Fruit fly (Drosophila melanogaster) whole organism, embryonic: ENCODE measurements around the gene Snx1.
A peak's percentile ranks its signal among the peaks of the same experiment; 100 is the strongest.

Source experiments
- Abd-B ChIP-seq: fragments of 200-800 bp; sonication (Bioruptor generic); optimal IDR thresholded peaks from 2 replicates; lab custom pipeline; 2018; ENCODE audit warnings: missing biosample characterization, mild to moderate bottlenecking, missing genetic modification characterization, moderate library complexity
- Bgb ChIP-seq: fragments of 200-800 bp; sonication (Bioruptor generic); IDR thresholded peaks from 2 replicates; pipeline ENCODE4 v1.3.6; 2022; ENCODE audit warnings: missing biosample characterization, missing genetic modification characterization; ENCODE audit not compliant: partially characterized antibody
- CG12299 ChIP-seq: fragments of 200-800 bp; sonication (Bioruptor generic); optimal IDR thresholded peaks from 2 replicates; lab custom pipeline; 2018; ENCODE audit warnings: missing biosample characterization, mild to moderate bottlenecking, missing genetic modification characterization
- CG17186 ChIP-seq: fragments of 200-800 bp; sonication (Bioruptor generic); optimal IDR thresholded peaks from 3 replicates; lab custom pipeline; 2017; ENCODE audit warnings: missing biosample characterization, missing genetic modification reagents, missing genetic modification characterization
- CG3995 ChIP-seq: fragments of 200-800 bp; sonication (Bioruptor generic); optimal IDR thresholded peaks from 3 replicates; lab custom pipeline; 2016; ENCODE audit warnings: missing biosample characterization, missing genetic modification characterization
- CG4360 ChIP-seq: fragments of 200-800 bp; sonication (Bioruptor generic); IDR thresholded peaks from 2 replicates; pipeline ENCODE4 v1.3.6; 2022; ENCODE audit warnings: missing biosample characterization, missing genetic modification characterization
- CG6254 ChIP-seq: fragments of 200-800 bp; sonication (Bioruptor generic); optimal IDR thresholded peaks from 3 replicates; lab custom pipeline; 2017; ENCODE audit warnings: mild to moderate bottlenecking, missing biosample characterization, missing genetic modification reagents, missing genetic modification characterization
- CG6765 ChIP-seq: fragments of 200-800 bp; sonication (Bioruptor generic); optimal IDR thresholded peaks from 3 replicates; lab custom pipeline; 2017; ENCODE audit warnings: missing biosample characterization, mild to moderate bottlenecking, missing genetic modification characterization
- CG7372 ChIP-seq: fragments of 200-800 bp; sonication (Bioruptor generic); IDR thresholded peaks from 2 replicates; pipeline ENCODE4 v1.3.6; 2022; ENCODE audit warnings: missing biosample characterization, missing genetic modification characterization
- CG8290 ChIP-seq, 3 experiments: fragments of 200-800 bp; sonication (Bioruptor generic); optimal IDR thresholded peaks; 2 replicates each; lab custom pipeline; 2016 to 2019; ENCODE audit warnings: missing biosample characterization in 3 of 3, missing genetic modification characterization in 3 of 3, mild to moderate bottlenecking in 2 of 3, moderate library complexity in 1 of 3
- CG8388 ChIP-seq: fragments of 200-800 bp; sonication (Bioruptor generic); optimal IDR thresholded peaks from 2 replicates; lab custom pipeline; 2019; ENCODE audit warnings: missing biosample characterization, mild to moderate bottlenecking, missing genetic modification characterization, moderate library complexity
- CG9609 ChIP-seq: fragments of 200-800 bp; sonication (Bioruptor generic); optimal IDR thresholded peaks from 3 replicates; lab custom pipeline; 2016; ENCODE audit warnings: missing biosample characterization, missing genetic modification characterization
- CkIIα-i1 ChIP-seq: fragments of 200-800 bp; sonication (Bioruptor generic); IDR thresholded peaks from 2 replicates; pipeline ENCODE4 v1.3.6; 2022; ENCODE audit warnings: missing biosample characterization, missing genetic modification characterization
- H15 ChIP-seq: fragments of 200-800 bp; sonication (Bioruptor generic); IDR thresholded peaks from 3 replicates; pipeline ENCODE4 v1.3.6; 2022; ENCODE audit warnings: missing biosample characterization, missing genetic modification characterization
- Hr3 ChIP-seq: fragments of 200-800 bp; sonication (Bioruptor generic); optimal IDR thresholded peaks from 3 replicates; lab custom pipeline; 2016; ENCODE audit warnings: missing biosample characterization, missing genetic modification characterization
- Hr51 ChIP-seq, 2 experiments: fragments of 200-800 bp; sonication (Bioruptor generic); optimal IDR thresholded peaks; 2 replicates in 1 of 2; 3 replicates in 1 of 2; lab custom pipeline; 2016 to 2018; ENCODE audit warnings: missing biosample characterization in 2 of 2, missing genetic modification characterization in 2 of 2, mild to moderate bottlenecking in 1 of 2, moderate library complexity in 1 of 2
- Lpt ChIP-seq: fragments of >200 bp; optimal IDR thresholded peaks from 2 replicates; lab custom pipeline; 2018; ENCODE audit warnings: missing biosample characterization, missing genetic modification characterization
- MESR4 ChIP-seq: fragments of 200-800 bp; sonication (Bioruptor generic); optimal IDR thresholded peaks from 2 replicates; lab custom pipeline; 2018; ENCODE audit warnings: missing biosample characterization, mild to moderate bottlenecking, missing genetic modification characterization, moderate library complexity
- MTF-1 ChIP-seq: fragments of 200-800 bp; sonication (Bioruptor generic); optimal IDR thresholded peaks from 2 replicates; lab custom pipeline; 2018; ENCODE audit warnings: missing biosample characterization, mild to moderate bottlenecking, missing genetic modification characterization, borderline replicate concordance
- Mad ChIP-seq: fragments of 200-800 bp; sonication (Bioruptor generic); optimal IDR thresholded peaks from 2 replicates; lab custom pipeline; 2016; ENCODE audit warnings: missing biosample characterization, missing genetic modification characterization
- Nf-YB ChIP-seq: fragments of 200-800 bp; sonication (Bioruptor generic); optimal IDR thresholded peaks from 3 replicates; lab custom pipeline; 2019; ENCODE audit warnings: missing biosample characterization, mild to moderate bottlenecking, missing genetic modification characterization, moderate library complexity
- NfI ChIP-seq: fragments of 200-800 bp; sonication (Bioruptor generic); optimal IDR thresholded peaks from 3 replicates; lab custom pipeline; 2018; ENCODE audit warnings: missing biosample characterization, mild to moderate bottlenecking, missing genetic modification characterization, moderate library complexity
- Sox102F ChIP-seq: fragments of 200-800 bp; sonication (Bioruptor generic); optimal IDR thresholded peaks from 2 replicates; lab custom pipeline; 2018; ENCODE audit warnings: missing biosample characterization, mild to moderate bottlenecking, missing genetic modification characterization, moderate library complexity
- ap ChIP-seq: fragments of 200-800 bp; sonication (Bioruptor generic); IDR thresholded peaks from 2 replicates; pipeline ENCODE4 v1.3.6; 2022; ENCODE audit warnings: missing biosample characterization, missing genetic modification characterization
- cas ChIP-seq: fragments of 200-800 bp; sonication (Bioruptor generic); IDR thresholded peaks from 2 replicates; pipeline ENCODE4 v1.3.6; 2022; ENCODE audit warnings: missing biosample characterization, missing genetic modification characterization
- cg ChIP-seq: fragments of 200-800 bp; sonication (Bioruptor generic); optimal IDR thresholded peaks from 3 replicates; lab custom pipeline; 2019; ENCODE audit warnings: missing biosample characterization, mild to moderate bottlenecking, missing genetic modification characterization, moderate library complexity
- ci ChIP-seq: fragments of 200-800 bp; sonication (Bioruptor generic); IDR thresholded peaks from 3 replicates; pipeline ENCODE4 v1.3.6; 2022; ENCODE audit warnings: missing biosample characterization, missing genetic modification characterization
- dmrt99B ChIP-seq: fragments of 200-800 bp; sonication (Bioruptor generic); optimal IDR thresholded peaks from 2 replicates; lab custom pipeline; 2018; ENCODE audit warnings: missing biosample characterization, mild to moderate bottlenecking, missing genetic modification characterization, moderate library complexity
- dysf ChIP-seq: fragments of 200-800 bp; sonication (Bioruptor generic); IDR thresholded peaks from 3 replicates; pipeline ENCODE4 v1.3.6; 2022; ENCODE audit warnings: missing biosample characterization, missing genetic modification characterization
- fru ChIP-seq: fragments of >200 bp; optimal IDR thresholded peaks from 2 replicates; lab custom pipeline; 2017
- gce ChIP-seq: fragments of 200-800 bp; sonication (Bioruptor generic); IDR thresholded peaks from 3 replicates; pipeline ENCODE4 v1.3.6; 2022; ENCODE audit warnings: missing biosample characterization, missing genetic modification characterization
- ind ChIP-seq: fragments of 200-800 bp; sonication (Bioruptor generic); optimal IDR thresholded peaks from 3 replicates; lab custom pipeline; 2016; ENCODE audit warnings: missing biosample characterization, missing genetic modification characterization
- kah ChIP-seq: fragments of 200-800 bp; sonication (Bioruptor generic); optimal IDR thresholded peaks from 2 replicates; lab custom pipeline; 2018; ENCODE audit warnings: missing biosample characterization, mild to moderate bottlenecking, missing genetic modification characterization
- lola ChIP-seq, 3 experiments: fragments of >200 bp in 2 of 3; fragments of 200-800 bp in 1 of 3; sonication (Bioruptor generic) in 1 of 3; optimal IDR thresholded peaks; 2 replicates each; lab custom pipeline; 2017 to 2019; ENCODE audit warnings: missing biosample characterization in 3 of 3, missing genetic modification characterization in 3 of 3, mild to moderate bottlenecking in 1 of 3, moderate library complexity in 1 of 3
- mam ChIP-seq: fragments of 200-800 bp; sonication (Bioruptor generic); optimal IDR thresholded peaks from 3 replicates; lab custom pipeline; 2016; ENCODE audit warnings: missing biosample characterization, missing genetic modification characterization
- peb ChIP-seq: fragments of 200-800 bp; sonication (Bioruptor generic); IDR thresholded peaks from 2 replicates; pipeline ENCODE4 v1.3.6; 2022; ENCODE audit warnings: missing biosample characterization, missing genetic modification characterization
- pros ChIP-seq: fragments of 200-800 bp; sonication (Bioruptor generic); optimal IDR thresholded peaks from 3 replicates; lab custom pipeline; 2019; ENCODE audit warnings: missing biosample characterization, mild to moderate bottlenecking, missing genetic modification characterization, moderate library complexity
- sc ChIP-seq, 3 experiments: fragments of >200 bp in 2 of 3; fragments of 200-800 bp in 1 of 3; sonication (Bioruptor generic) in 1 of 3; optimal IDR thresholded peaks; 2 replicates in 2 of 3; 3 replicates in 1 of 3; lab custom pipeline; 2017; ENCODE audit warnings: mild to moderate bottlenecking in 1 of 3, missing biosample characterization in 1 of 3, missing genetic modification characterization in 1 of 3, missing genetic modification reagents in 1 of 3
- schlank ChIP-seq: fragments of 200-800 bp; sonication (Bioruptor generic); optimal IDR thresholded peaks from 2 replicates; lab custom pipeline; 2018; ENCODE audit warnings: missing biosample characterization, mild to moderate bottlenecking, missing genetic modification characterization
- seq ChIP-seq: fragments of 200-800 bp; sonication (Bioruptor generic); IDR thresholded peaks from 2 replicates; pipeline ENCODE4 v1.3.6; 2022; ENCODE audit warnings: missing biosample characterization, missing genetic modification characterization
- tup ChIP-seq: fragments of 200-800 bp; sonication (Bioruptor generic); optimal IDR thresholded peaks from 2 replicates; lab custom pipeline; 2016; ENCODE audit warnings: missing biosample characterization, mild to moderate bottlenecking, missing genetic modification characterization, moderate library complexity

The Snx1 gene

dm6 chr2L:3437068-3437467 is 12.4 kb upstream of the Snx1 start (continued):
- TF ChIP-seq lola (GFP tag; optimal IDR thresholded peaks at IDR 0.05; lab: Kevin White, UChicago) (no peak), NfI (GFP tag; lab: Kevin White, UChicago) (peak; percentile 36), Mad (GFP tag; lab: Kevin White, UChicago) (no peak), Hr51 (GFP tag; optimal IDR thresholded peaks at IDR 0.05; lab: Kevin White, UChicago) (peak in 1 of 2 experiments; percentile 91), CG6765 (GFP tag; lab: Kevin White, UChicago) (no peak), cas (no peak), Abd-B (GFP tag; lab: Kevin White, UChicago) (no peak), CG6254 (peak; percentile 61), pros (GFP tag; lab: Kevin White, UChicago) (no peak), Bgb (no peak), CkIIα-i1 (no peak), Sox102F (GFP tag; lab: Kevin White, UChicago) (peak; percentile 78), Nf-YB (no peak), MTF-1 (GFP tag; lab: Kevin White, UChicago) (peak; percentile 15), fru (no peak), Lpt (GFP tag; lab: Kevin White, UChicago) (no peak), CG4360 (no peak), schlank (tag; lab: Kevin White, UChicago) (no peak), CG9609 (GFP tag; lab: Kevin White, UChicago) (peak; percentile 11), H15 (peak; percentile 56; the same call in 1 of the 3 replicates), ind (GFP tag; lab: Kevin White, UChicago) (peak; percentile 49), CG8388 (GFP tag; lab: Kevin White, UChicago) (peak; percentile 34), mam (GFP tag; lab: Kevin White, UChicago) (no peak), gce (GFP tag; lab: Robert Waterston, UW) (peak; percentile 71; the same call in 1 of the 3 replicates), Hr3 (GFP tag; lab: Kevin White, UChicago) (no peak), dysf (GFP tag; lab: Robert Waterston, UW) (peak; percentile 65), sc (optimal IDR thresholded peaks at IDR 0.05; lab: Kevin White, UChicago) (no peak), sc (GFP tag; optimal IDR thresholded peaks at IDR 0.05; lab: Kevin White, UChicago) (no peak), CG17186 (GFP tag; lab: Kevin White, UChicago) (no peak), ap (GFP tag; lab: Robert Waterston, UW) (peak; percentile 47), peb (GFP tag; lab: Robert Waterston, UW) (no peak), cg (GFP tag; lab: Kevin White, UChicago) (no peak), MESR4 (no peak), CG12299 (no peak), CG3995 (no peak)

dm6 chr2L:3438078-3438477 is 11.4 kb upstream of the Snx1 start:
- no peak for TF ChIP-seq tup (GFP tag; lab: Kevin White, UChicago)
- TF ChIP-seq ci = no peak
- peak; percentile 87 for TF ChIP-seq CG8290 (GFP tag; optimal IDR thresholded peaks at IDR 0.05; lab: Kevin White, UChicago)
- TF ChIP-seq CG8290 (tag; optimal IDR thresholded peaks at IDR 0.05; lab: Kevin White, UChicago) = peak; percentile 50 to 99
- no peak for TF ChIP-seq Lpt (GFP tag; lab: Kevin White, UChicago)
- TF ChIP-seq CG7372 = no peak
- no peak for TF ChIP-seq Hr51 (GFP tag; optimal IDR thresholded peaks at IDR 0.05; lab: Kevin White, UChicago)
- TF ChIP-seq kah (GFP tag; lab: Kevin White, UChicago) = no peak
- no peak for TF ChIP-seq seq (GFP tag; lab: Robert Waterston, UW)
- TF ChIP-seq dmrt99B (tag; lab: Kevin White, UChicago) = no peak
